Worm (Caenorhabditis elegans) whole organism, young adult: ENCODE data around the gene parn-2.

Experiments used
- B0035.1 ChIP-seq: sonication (generic microtip); optimal IDR thresholded peaks from 2 replicates; lab custom pipeline; 2016; ENCODE audit warnings: missing genetic modification characterization, mild to moderate bottlenecking, missing compliant biosample characterization, missing genotype, missing genetic modification reagents
- B0336.3 ChIP-seq: fragments of 200-800 bp; sonication (Bioruptor generic); IDR thresholded peaks from 2 replicates; pipeline ENCODE4 v1.3.6; 2022; ENCODE audit warnings: missing genetic modification characterization, missing compliant biosample characterization
- C17E4.6 ChIP-seq: fragments of 200-800 bp; sonication (Bioruptor generic); IDR thresholded peaks from 2 replicates; pipeline ENCODE4 v1.3.6; 2022; ENCODE audit warnings: missing genetic modification reagents, missing genetic modification characterization, missing compliant biosample characterization
- F23B12.7 ChIP-seq: sonication (generic microtip); optimal IDR thresholded peaks from 2 replicates; lab custom pipeline; 2017; ENCODE audit warnings: missing genetic modification characterization, mild to moderate bottlenecking, missing compliant biosample characterization, antibody characterized with exemption, moderate library complexity; ENCODE audit not compliant: insufficient read depth
- F37B4.10 ChIP-seq: fragments of 200-800 bp; sonication (Bioruptor generic); IDR thresholded peaks from 2 replicates; pipeline ENCODE4 v1.3.6; 2022; ENCODE audit warnings: missing genetic modification characterization, missing compliant biosample characterization
- F39B2.1 ChIP-seq: fragments of 200-800 bp; sonication (Bioruptor generic); IDR thresholded peaks from 2 replicates; pipeline ENCODE4 v1.3.6; 2022; ENCODE audit warnings: missing genetic modification reagents, missing genetic modification characterization, missing compliant biosample characterization
- F52B5.7 ChIP-seq: sonication (generic microtip); optimal IDR thresholded peaks from 2 replicates; lab custom pipeline; 2016; ENCODE audit warnings: mild to moderate bottlenecking, missing genetic modification characterization, missing compliant biosample characterization
- F57A8.1 ChIP-seq: fragments of 200-800 bp; sonication (Bioruptor generic); optimal IDR thresholded peaks from 2 replicates; lab custom pipeline; 2018; ENCODE audit warnings: mild to moderate bottlenecking, missing genetic modification characterization, moderate library complexity, missing compliant biosample characterization
- T07F8.4 ChIP-seq: sonication (generic microtip); optimal IDR thresholded peaks from 2 replicates; lab custom pipeline; 2016; ENCODE audit warnings: mild to moderate bottlenecking, missing genetic modification characterization, moderate library complexity, missing compliant biosample characterization
- Y67H2A.10 ChIP-seq: fragments of 200-800 bp; sonication (Bioruptor generic); conservative IDR thresholded peaks from 2 replicates; pipeline ENCODE4 v1.3.6; 2022; ENCODE audit warnings: missing genetic modification reagents, missing genetic modification characterization, missing compliant biosample characterization
- ZK185.1 ChIP-seq: sonication (generic microtip); optimal IDR thresholded peaks from 2 replicates; lab custom pipeline; 2016; ENCODE audit warnings: mild to moderate bottlenecking, missing genetic modification characterization, missing compliant biosample characterization; ENCODE audit not compliant: poor library complexity, severe bottlenecking
- akir-1 ChIP-seq: fragments of 200-800 bp; sonication (Bioruptor generic); optimal IDR thresholded peaks from 2 replicates; lab custom pipeline; 2018; ENCODE audit warnings: mild to moderate bottlenecking, missing genetic modification characterization, moderate library complexity, missing compliant biosample characterization
- ama-1 ChIP-seq, 3 experiments: fragments of 150-350 bp in 1 of 3; sonication (generic microtip) in 2 of 3; optimal IDR thresholded peaks; 2 replicates each; lab custom pipeline; 2014 to 2018; ENCODE audit warnings: missing biosample characterization in 2 of 3, missing genetic modification characterization in 2 of 3, missing genetic modification reagents in 2 of 3
- aptf-3 ChIP-seq: fragments of 200-800 bp; sonication (Bioruptor generic); IDR thresholded peaks from 2 replicates; pipeline ENCODE4 v1.3.6; 2022; ENCODE audit warnings: missing genetic modification characterization, missing compliant biosample characterization
- attf-3 ChIP-seq: fragments of 200-800 bp; sonication (Bioruptor generic); conservative IDR thresholded peaks from 2 replicates; pipeline ENCODE4 v1.3.6; 2022; ENCODE audit warnings: missing genetic modification reagents, missing genetic modification characterization, missing compliant biosample characterization
- attf-5 ChIP-seq: fragments of 200-800 bp; sonication (Bioruptor generic); optimal IDR thresholded peaks from 2 replicates; lab custom pipeline; 2018; ENCODE audit warnings: mild to moderate bottlenecking, missing genetic modification characterization, missing compliant biosample characterization
- cebp-1 ChIP-seq, 2 experiments: fragments of 200-800 bp in 1 of 2; sonication (Bioruptor generic) in 1 of 2; sonication (generic microtip) in 1 of 2; IDR thresholded peaks in 1 of 2; optimal IDR thresholded peaks in 1 of 2; 2 replicates each; pipeline versions ENCODE4 v1.3.6 to Lab custom; 2017 to 2022; ENCODE audit warnings: missing compliant biosample characterization in 2 of 2, missing genetic modification characterization in 2 of 2, mild to moderate bottlenecking in 1 of 2, missing genetic modification reagents in 1 of 2, moderate library complexity in 1 of 2
- ceh-27 ChIP-seq: fragments of 200-800 bp; sonication (Bioruptor generic); optimal IDR thresholded peaks from 2 replicates; lab custom pipeline; 2018; ENCODE audit warnings: mild to moderate bottlenecking, missing genetic modification characterization, moderate library complexity, missing compliant biosample characterization
- ceh-58 ChIP-seq: fragments of 200-800 bp; sonication (Bioruptor generic); IDR thresholded peaks from 2 replicates; pipeline ENCODE4 v1.3.6; 2022; ENCODE audit warnings: missing genetic modification characterization, missing compliant biosample characterization
- die-1 ChIP-seq: sonication (generic microtip); optimal IDR thresholded peaks from 2 replicates; lab custom pipeline; 2016; ENCODE audit warnings: missing genotype, mild to moderate bottlenecking, missing genetic modification characterization, missing compliant biosample characterization
- dox-1 ChIP-seq: fragments of 200-800 bp; sonication (Bioruptor generic); IDR thresholded peaks from 2 replicates; pipeline ENCODE4 v1.3.6; 2022; ENCODE audit warnings: missing genetic modification reagents, missing genetic modification characterization, missing compliant biosample characterization
- dpl-1 ChIP-seq: fragments of 150-350 bp; optimal IDR thresholded peaks from 2 replicates; lab custom pipeline; 2014; ENCODE audit warnings: missing biosample characterization, missing genetic modification reagents, missing genetic modification characterization
- ekl-4 ChIP-seq: fragments of 200-800 bp; sonication (Bioruptor generic); IDR thresholded peaks from 2 replicates; pipeline ENCODE4 v1.3.6; 2022; ENCODE audit warnings: missing genetic modification reagents, missing genetic modification characterization, missing compliant biosample characterization
- fkh-3 ChIP-seq: sonication (generic microtip); optimal IDR thresholded peaks from 2 replicates; lab custom pipeline; 2016; ENCODE audit warnings: mild to moderate bottlenecking, missing genetic modification characterization, missing compliant biosample characterization
- hlh-12 ChIP-seq: sonication (generic microtip); optimal IDR thresholded peaks from 2 replicates; lab custom pipeline; 2016; ENCODE audit warnings: missing genetic modification characterization, missing compliant biosample characterization
- hrde-1 ChIP-seq: sonication (generic microtip); optimal IDR thresholded peaks from 2 replicates; lab custom pipeline; 2016; ENCODE audit warnings: missing genetic modification characterization, mild to moderate bottlenecking, missing compliant biosample characterization, moderate library complexity, missing genotype, missing genetic modification reagents, borderline replicate concordance
- hsf-1 ChIP-seq: fragments of 200-800 bp; sonication (Bioruptor generic); IDR thresholded peaks from 2 replicates; pipeline ENCODE4 v1.3.6; 2022; ENCODE audit warnings: missing genetic modification reagents, missing genetic modification characterization, missing compliant biosample characterization
- lin-26 ChIP-seq: fragments of 200-800 bp; sonication (Bioruptor generic); IDR thresholded peaks from 2 replicates; pipeline ENCODE4 v1.3.6; 2022; ENCODE audit warnings: missing genetic modification reagents, missing genetic modification characterization, missing compliant biosample characterization
- lin-40 ChIP-seq: sonication (generic microtip); optimal IDR thresholded peaks from 2 replicates; lab custom pipeline; 2016; ENCODE audit warnings: missing genetic modification characterization, mild to moderate bottlenecking, missing compliant biosample characterization, missing genotype, missing genetic modification reagents
- lir-1 ChIP-seq: fragments of 200-800 bp; sonication (Bioruptor generic); conservative IDR thresholded peaks from 2 replicates; pipeline ENCODE4 v1.3.6; 2022; ENCODE audit warnings: missing genetic modification reagents, missing genetic modification characterization, missing compliant biosample characterization
- lsy-27 ChIP-seq: sonication (generic microtip); optimal IDR thresholded peaks from 2 replicates; lab custom pipeline; 2017; ENCODE audit warnings: missing genetic modification characterization, mild to moderate bottlenecking, missing compliant biosample characterization, antibody characterized with exemption, missing genotype, borderline replicate concordance; ENCODE audit not compliant: insufficient read depth
- snpc-3.4 ChIP-seq: sonication (generic microtip); optimal IDR thresholded peaks from 2 replicates; lab custom pipeline; 2017; ENCODE audit warnings: missing genetic modification characterization, mild to moderate bottlenecking, missing compliant biosample characterization, antibody characterized with exemption, moderate library complexity, missing genotype, missing genetic modification reagents
- zfh-2 ChIP-seq: fragments of 200-800 bp; sonication (Bioruptor generic); conservative IDR thresholded peaks from 2 replicates; pipeline ENCODE4 v1.3.6; 2022; ENCODE audit warnings: missing genetic modification reagents, missing genetic modification characterization, missing compliant biosample characterization
- ztf-25 ChIP-seq: fragments of 200-800 bp; sonication (Bioruptor generic); IDR thresholded peaks from 2 replicates; pipeline ENCODE4 v1.3.6; 2022; ENCODE audit warnings: missing genetic modification reagents, missing genetic modification characterization, missing compliant biosample characterization

The parn-2 gene

DNA sequence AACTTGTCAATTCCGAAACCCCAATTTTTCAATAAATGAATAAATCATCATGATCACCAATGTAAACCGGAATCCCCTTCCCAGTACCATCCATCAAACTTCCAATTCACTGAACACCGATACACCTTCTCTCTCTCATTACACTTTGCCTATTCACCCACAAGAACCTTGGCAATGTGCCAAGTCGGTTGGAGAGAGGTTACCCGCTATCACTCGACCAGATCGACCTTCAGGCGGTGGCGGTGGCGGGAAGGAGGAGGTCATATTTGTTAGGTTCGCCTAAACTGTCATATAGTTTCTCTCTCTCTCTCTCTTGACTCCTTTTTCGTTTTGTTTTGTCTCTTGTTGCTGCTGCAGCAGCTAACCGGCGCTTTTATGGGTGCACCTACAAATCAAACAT, 6.1 kb upstream of the parn-2 start:
- TF ChIP-seq C17E4.6 (GFP tag; lab: Robert Waterston, UW), result no peak
- TF ChIP-seq F39B2.1 (GFP tag; lab: Robert Waterston, UW), result 0 out of 2 replicates have a peak, but pooled peaks have one; percentile 25
- TF ChIP-seq ekl-4, result no peak
- TF ChIP-seq fkh-3 (tag; lab: Kevin White, UChicago), result no peak
- no peak for TF ChIP-seq lsy-27 (tag; lab: Kevin White, UChicago)

- TF ChIP-seq lin-40 (tag; lab: Kevin White, UChicago), result peak; percentile 11
- peak; percentile 35 for TF ChIP-seq ceh-27
- no peak for TF ChIP-seq F57A8.1
- TF ChIP-seq F37B4.10 (GFP tag; lab: Robert Waterston, UW), result no peak
- no peak for TF ChIP-seq B0336.3 (GFP tag; lab: Robert Waterston, UW)
- no peak for TF ChIP-seq cebp-1 (GFP tag; IDR thresholded peaks at IDR 0.05; lab: Robert Waterston, UW)
- TF ChIP-seq cebp-1 (tag; optimal IDR thresholded peaks at IDR 0.05; lab: Kevin White, UChicago), result peak; percentile 9
- TF ChIP-seq zfh-2 (GFP tag; lab: Robert Waterston, UW), result peak; percentile 53; the same call in 1 of the 2 replicates
- TF ChIP-seq, all 124 proteins: peak for 4
Observed at ce11 chrII:12261147-12261821, 4.9 kb upstream of the parn-2 start.

DNA sequence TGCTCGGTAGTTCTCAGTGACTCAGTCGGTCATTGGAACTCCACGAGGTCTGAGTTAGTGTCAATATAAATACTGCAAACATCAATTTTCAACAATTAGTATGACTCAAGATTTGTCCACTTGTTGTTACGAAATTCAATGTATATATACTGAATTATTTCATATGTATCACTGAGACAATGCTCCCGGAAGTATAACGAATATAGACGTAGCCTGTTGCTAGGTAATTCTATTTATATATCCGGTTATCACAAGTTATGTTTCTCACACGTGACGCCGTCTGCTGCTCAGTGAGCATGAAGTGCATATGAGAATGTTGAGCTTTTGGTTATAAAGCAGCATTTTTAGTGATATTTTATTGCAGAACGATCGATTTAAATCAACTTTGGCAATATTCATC, 4.1 kb upstream of the parn-2 start:
- TF ChIP-seq ama-1 (optimal IDR thresholded peaks at IDR 0.05; lab: Kevin White, UChicago) (no peak), ama-1 (GFP tag; optimal IDR thresholded peaks at IDR 0.05; lab: Kevin White, UChicago) (no peak), F52B5.7 (tag; lab: Kevin White, UChicago) (no peak), hrde-1 (tag; lab: Kevin White, UChicago) (no peak), akir-1 (GFP tag; lab: Kevin White, UChicago) (no peak), C17E4.6 (GFP tag; lab: Robert Waterston, UW) (no peak), lir-1 (GFP tag; lab: Robert Waterston, UW) (no peak), T07F8.4 (no peak), aptf-3 (GFP tag; lab: Robert Waterston, UW) (no peak), die-1 (tag; lab: Kevin White, UChicago) (no peak), dox-1 (no peak), attf-5 (GFP tag; lab: Kevin White, UChicago) (no peak), lin-26 (GFP tag; lab: Robert Waterston, UW) (no peak), ceh-58 (no peak), hsf-1 (GFP tag; lab: Robert Waterston, UW) (no peak)
- TF ChIP-seq, all 124 proteins: peak for 0

DNA sequence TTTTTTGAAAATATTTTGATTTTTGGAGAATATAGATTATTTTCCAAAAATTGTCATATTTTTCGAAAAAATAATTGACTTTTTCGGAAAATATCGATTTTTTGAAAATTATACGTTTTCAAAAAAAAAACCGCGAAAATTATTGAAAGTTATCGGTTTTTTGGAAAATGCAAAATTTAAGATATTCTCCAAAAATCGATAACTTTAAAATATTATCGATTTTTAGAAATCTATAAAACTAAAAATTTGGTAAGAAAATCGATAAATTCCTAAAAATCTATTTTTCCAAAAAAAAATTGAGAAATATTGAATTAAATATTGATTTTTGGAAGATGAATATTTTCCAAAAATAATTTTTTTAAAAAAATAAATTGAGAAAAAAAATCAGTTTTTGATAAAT, 667 bp upstream of the parn-2 start:
- TF ChIP-seq hlh-12 (no peak), snpc-3.4 (tag; lab: Kevin White, UChicago) (no peak)
- TF ChIP-seq, all 124 proteins: peak for 0

ce11 chrII:12255545-12256233, 739 bp downstream of the parn-2 start:
- TF ChIP-seq Y67H2A.10 (GFP tag; lab: Robert Waterston, UW) (no peak), ztf-25 (no peak), lir-1 (GFP tag; lab: Robert Waterston, UW) (no peak), ZK185.1 (tag; lab: Kevin White, UChicago) (no peak), attf-3 (GFP tag; lab: Robert Waterston, UW) (no peak), F23B12.7 (tag; lab: Kevin White, UChicago) (no peak), B0035.1 (tag; lab: Kevin White, UChicago) (no peak), dpl-1 (GFP tag; lab: Kevin White, UChicago) (no peak)
